Fruit fly (Drosophila melanogaster): ENCODE results near the gene rdgA.

rdgA gene

DNA sequence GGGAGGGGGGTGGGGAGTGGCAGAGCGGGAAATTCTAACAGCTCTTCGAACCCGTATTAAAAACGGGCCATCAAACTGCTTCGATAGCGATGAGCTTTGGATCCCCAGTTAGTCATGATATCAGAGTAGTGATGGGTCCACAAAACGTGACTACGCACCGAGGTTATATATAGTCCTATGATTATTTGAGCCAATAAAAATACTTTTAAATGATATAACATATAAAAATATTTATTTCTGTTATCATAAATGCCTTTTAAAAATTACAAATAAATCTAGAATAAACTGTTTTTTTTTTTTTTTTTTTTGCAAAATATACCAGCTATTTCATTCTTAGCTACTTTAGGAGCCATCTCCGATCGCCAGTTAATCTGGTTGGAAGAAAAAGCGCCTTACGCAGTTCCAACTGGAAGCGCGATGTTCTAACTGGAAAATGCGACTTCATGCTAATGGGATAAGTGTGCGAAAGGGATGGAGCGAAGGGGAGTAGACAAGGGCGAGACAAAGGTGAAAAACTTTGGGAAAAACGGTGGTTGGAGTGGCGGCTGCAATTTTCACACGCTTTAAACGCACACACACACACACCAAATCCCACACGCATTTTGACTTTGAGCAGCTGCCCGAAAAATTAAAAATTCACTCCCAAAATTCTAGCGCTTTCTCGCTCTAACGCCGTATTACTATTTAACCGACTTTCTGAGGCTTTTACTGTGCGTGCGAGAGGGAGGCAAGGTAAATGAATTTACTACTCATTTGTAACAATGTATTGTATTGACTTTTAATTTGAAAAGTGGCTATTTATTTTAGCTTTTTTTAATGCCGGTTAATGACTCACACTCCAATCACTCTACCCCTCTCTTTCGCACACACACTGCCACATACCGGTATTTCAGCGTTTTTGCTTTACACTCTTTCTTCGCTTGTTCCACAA is 9.8 kb upstream of the rdgA start (continued):
- TF ChIP-seq slbo (GFP tag; IDR thresholded peaks at IDR 0.05) (peak; percentile 43), chm (GFP tag; IDR thresholded peaks at IDR 0.05) (no peak), Rfx (GFP tag; IDR thresholded peaks at IDR 0.05) (0 out of 2 replicates have a peak, but pooled peaks have one; percentile 20), bcd (GFP tag; optimal IDR thresholded peaks at IDR 0.05) (peak; percentile 7), CG1792 (GFP tag; optimal IDR thresholded peaks at IDR 0.05) (no peak), CG11696 (GFP tag; IDR thresholded peaks at IDR 0.05) (no peak), CG5245 (GFP tag; optimal IDR thresholded peaks at IDR 0.05) (no peak), CG4820 (GFP tag; optimal IDR thresholded peaks at IDR 0.05) (no peak), pzg (GFP tag; optimal IDR thresholded peaks at IDR 0.05) (no peak), fu2 (GFP tag; optimal IDR thresholded peaks at IDR 0.05) (no peak), mam (GFP tag; optimal IDR thresholded peaks at IDR 0.05) (no peak), CG33213 (GFP tag; optimal IDR thresholded peaks at IDR 0.05) (no peak), pan (optimal IDR thresholded peaks at IDR 0.05) (no peak), pan (GFP tag; optimal IDR thresholded peaks at IDR 0.05 in 1 of 2, IDR thresholded peaks at IDR 0.05 in 1 of 2) (peak in 1 of 2 experiments; percentile 7), Eip74EF (GFP tag; optimal IDR thresholded peaks at IDR 0.05) (no peak), CG10462 (GFP tag; optimal IDR thresholded peaks at IDR 0.05) (no peak), CG15601 (tag; optimal IDR thresholded peaks at IDR 0.05) (peak; percentile 14), hbn (GFP tag; IDR thresholded peaks at IDR 0.05; ENCODE audit: partially characterized antibody) (no peak), CG11093 (GFP tag; IDR thresholded peaks at IDR 0.05) (no peak), mirr (GFP tag; optimal IDR thresholded peaks at IDR 0.05) (no peak), hb (GFP tag; IDR thresholded peaks at IDR 0.05; ENCODE audit: partially characterized antibody) (no peak), sna (GFP tag; IDR thresholded peaks at IDR 0.05; ENCODE audit: partially characterized antibody) (no peak), kni (GFP tag; optimal IDR thresholded peaks at IDR 0.05) (peak; percentile 46), CG9876 (GFP tag; optimal IDR thresholded peaks at IDR 0.05) (no peak), CG31388 (GFP tag; optimal IDR thresholded peaks at IDR 0.05) (no peak), grau (tag; optimal IDR thresholded peaks at IDR 0.05) (peak; percentile 41), CG14050 (GFP tag; IDR thresholded peaks at IDR 0.05) (no peak), sim (GFP tag; IDR thresholded peaks at IDR 0.05) (no peak), hth (optimal IDR thresholded peaks at IDR 0.05) (no peak), CG10543 (GFP tag; optimal IDR thresholded peaks at IDR 0.05) (no peak), ERR (GFP tag; optimal IDR thresholded peaks at IDR 0.05) (no peak), Dref (GFP tag; IDR thresholded peaks at IDR 0.05) (no peak), knrl (GFP tag; IDR thresholded peaks at IDR 0.05; ENCODE audit: partially characterized antibody) (no peak), wek (GFP tag; optimal IDR thresholded peaks at IDR 0.05) (no peak), CG3407 (GFP tag; optimal IDR thresholded peaks at IDR 0.05) (no peak), CG14860 (GFP tag; IDR thresholded peaks at IDR 0.05; ENCODE audit: partially characterized antibody) (no peak), Atf3 (GFP tag; optimal IDR thresholded peaks at IDR 0.05) (no peak), CG12155 (GFP tag; optimal IDR thresholded peaks at IDR 0.05) (no peak), Side (GFP tag; optimal IDR thresholded peaks at IDR 0.05) (no peak), CG9215 (GFP tag; IDR thresholded peaks at IDR 0.05) (peak; percentile 31; the same call in 1 of the 2 replicates), Xrp1 (GFP tag; IDR thresholded peaks at IDR 0.05) (peak; percentile 39; the same call in 1 of the 2 replicates), CG30020 (tag; optimal IDR thresholded peaks at IDR 0.05) (no peak), unpg (GFP tag; optimal IDR thresholded peaks at IDR 0.05) (peak; percentile 14), tgo (GFP tag; IDR thresholded peaks at IDR 0.05) (0 out of 3 replicates have a peak, but pooled peaks have one; percentile 31), CG6272 (GFP tag; IDR thresholded peaks at IDR 0.05) (no peak), ATbp (GFP tag; optimal IDR thresholded peaks at IDR 0.05) (peak; percentile 9), Trl (optimal IDR thresholded peaks at IDR 0.05) (no peak), Trl (GFP tag; optimal IDR thresholded peaks at IDR 0.05) (no peak), stwl (tag; optimal IDR thresholded peaks at IDR 0.05) (no peak), Dad (GFP tag; optimal IDR thresholded peaks at IDR 0.05) (no peak)

Data from whole organism, embryonic.